Worm (Caenorhabditis elegans): ENCODE results near the gene F36F12.1.

- no peak for TF ChIP-seq ceh-27 (GFP tag; optimal IDR thresholded peaks at IDR 0.05)
- no peak for TF ChIP-seq ama-1 (optimal IDR thresholded peaks at IDR 0.05)
- TF ChIP-seq ama-1 (GFP tag; optimal IDR thresholded peaks at IDR 0.05) = no peak
- TF ChIP-seq F52B5.7 (tag; optimal IDR thresholded peaks at IDR 0.05) = no peak
- no peak for TF ChIP-seq madf-8 (GFP tag; conservative IDR thresholded peaks at IDR 0.05)
- TF ChIP-seq mxl-1 (tag; optimal IDR thresholded peaks at IDR 0.05) = no peak
- TF ChIP-seq nfya-1 (tag; optimal IDR thresholded peaks at IDR 0.05; ENCODE audit: borderline replicate concordance, insufficient read depth) = no peak
- no peak for TF ChIP-seq Y95B8A.8 (GFP tag; IDR thresholded peaks at IDR 0.05)
- no peak for TF ChIP-seq B0336.3 (GFP tag; IDR thresholded peaks at IDR 0.05)
- no peak for TF ChIP-seq unc-130 (GFP tag; optimal IDR thresholded peaks at IDR 0.05)
- TF ChIP-seq ztf-28 (GFP tag; IDR thresholded peaks at IDR 0.05) = no peak
- no peak for TF ChIP-seq atf-7 (tag; optimal IDR thresholded peaks at IDR 0.05)
- TF ChIP-seq egrh-3 (GFP tag; IDR thresholded peaks at IDR 0.05) = no peak
- TF ChIP-seq hlh-26 (GFP tag; conservative IDR thresholded peaks at IDR 0.05) = no peak
- no peak for TF ChIP-seq nhr-179 (tag; optimal IDR thresholded peaks at IDR 0.05)
These were observed 45.7 kb downstream of the F36F12.1 start, which contains the start of gene comt-3 for ce11 chrV:2057324-2057723.
